Worm (Caenorhabditis elegans) whole organism, L2 larva: ENCODE measurements around the gene clec-194.

Source experiments
- ama-1 ChIP-seq: fragments of 150-350 bp; optimal IDR thresholded peaks from 2 replicates; lab custom pipeline; 2018; ENCODE audit warnings: inconsistent platforms
- ceh-16 ChIP-seq: fragments of 150-350 bp; optimal IDR thresholded peaks from 2 replicates; lab custom pipeline; 2014; ENCODE audit warnings: missing biosample characterization, missing genetic modification characterization
- egl-27 ChIP-seq: sonication (generic microtip); optimal IDR thresholded peaks from 3 replicates; lab custom pipeline; 2017; ENCODE audit warnings: missing biosample characterization, missing genetic modification reagents, missing genetic modification characterization
- lin-11 ChIP-seq: fragments of 150-350 bp; sonication (generic microtip); optimal IDR thresholded peaks from 2 replicates; lab custom pipeline; 2014; ENCODE audit warnings: missing biosample characterization, missing genetic modification characterization, inconsistent platforms, mixed read lengths
- lin-39 ChIP-seq: fragments of 150-350 bp; optimal IDR thresholded peaks from 2 replicates; lab custom pipeline; 2014; ENCODE audit warnings: missing biosample characterization, missing genetic modification reagents, missing genetic modification characterization
- nhr-10 ChIP-seq: sonication (generic microtip); optimal IDR thresholded peaks from 2 replicates; lab custom pipeline; 2017; ENCODE audit warnings: missing biosample characterization, missing genetic modification characterization
- skn-1 ChIP-seq: sonication (generic microtip); optimal IDR thresholded peaks from 2 replicates; lab custom pipeline; 2017; ENCODE audit warnings: missing biosample characterization, missing genetic modification characterization
- unc-39 ChIP-seq: fragments of 150-350 bp; optimal IDR thresholded peaks from 2 replicates; lab custom pipeline; 2014; ENCODE audit warnings: missing biosample characterization, missing genetic modification characterization

- no peak for TF ChIP-seq skn-1 (tag; lab: Kevin White, UChicago)
- no peak for TF ChIP-seq lin-11 (tag; lab: Kevin White, UChicago)
- no peak for TF ChIP-seq ama-1 (lab: Kevin White, UChicago)
- no peak for TF ChIP-seq lin-39 (tag; lab: Kevin White, UChicago)
- no peak for TF ChIP-seq ceh-16 (tag; lab: Kevin White, UChicago)
- TF ChIP-seq egl-27 (tag; lab: Kevin White, UChicago): no peak
- no peak for TF ChIP-seq nhr-10 (tag; lab: Kevin White, UChicago)
- no peak for TF ChIP-seq unc-39
Measured at ce11 chrIV:16854790-16855189, 23.3 kb downstream of the clec-194 start, which contains the start of gene map-2.
